Fruit fly (Drosophila melanogaster) whole organism, embryonic: Measurements from ENCODE around the gene Ir67a.
A peak's percentile ranks its signal among the peaks of the same experiment; 100 is the strongest.

ENCODE experiments used
- Asciz ChIP-seq: fragments of 200-800 bp; sonication (Bioruptor generic); optimal IDR thresholded peaks from 2 replicates; lab custom pipeline; 2017; ENCODE audit warnings: missing biosample characterization, mild to moderate bottlenecking, missing genetic modification characterization, missing genetic modification reagents
- Atf3 ChIP-seq: fragments of 200-800 bp; sonication (Bioruptor generic); optimal IDR thresholded peaks from 3 replicates; lab custom pipeline; 2016; ENCODE audit warnings: missing biosample characterization, missing genetic modification characterization
- B-H2 ChIP-seq: fragments of 200-800 bp; sonication (Bioruptor generic); optimal IDR thresholded peaks from 2 replicates; lab custom pipeline; 2018; ENCODE audit warnings: missing biosample characterization, mild to moderate bottlenecking, missing genetic modification characterization
- BEAF-32 ChIP-seq: fragments of 200-800 bp; sonication (Bioruptor generic); optimal IDR thresholded peaks from 3 replicates; lab custom pipeline; 2017; ENCODE audit warnings: missing biosample characterization, missing genetic modification characterization, mild to moderate bottlenecking, moderate library complexity, missing genetic modification reagents
- CG10543 ChIP-seq: fragments of 200-800 bp; sonication (Bioruptor generic); optimal IDR thresholded peaks from 3 replicates; lab custom pipeline; 2017; ENCODE audit warnings: missing biosample characterization, mild to moderate bottlenecking, missing genetic modification characterization, moderate library complexity
- CG11247 ChIP-seq: fragments of 200-800 bp; sonication (Bioruptor generic); IDR thresholded peaks from 2 replicates; pipeline ENCODE4 v1.3.6; 2022; ENCODE audit warnings: missing biosample characterization, missing genetic modification characterization
- CG12391 ChIP-seq: fragments of 200-800 bp; sonication (Bioruptor generic); optimal IDR thresholded peaks from 3 replicates; lab custom pipeline; 2018; ENCODE audit warnings: missing biosample characterization, mild to moderate bottlenecking, missing genetic modification characterization, moderate library complexity
- CG16815 ChIP-seq: fragments of 200-800 bp; sonication (Bioruptor generic); optimal IDR thresholded peaks from 3 replicates; lab custom pipeline; 2017; ENCODE audit warnings: missing biosample characterization, mild to moderate bottlenecking, missing genetic modification characterization
- CG17802 ChIP-seq: fragments of 200-800 bp; sonication (Bioruptor generic); optimal IDR thresholded peaks from 2 replicates; lab custom pipeline; 2018; ENCODE audit warnings: missing biosample characterization, mild to moderate bottlenecking, missing genetic modification characterization, moderate library complexity
- CG17912 ChIP-seq: fragments of 200-800 bp; sonication (Bioruptor generic); optimal IDR thresholded peaks from 2 replicates; lab custom pipeline; 2018; ENCODE audit warnings: missing biosample characterization, mild to moderate bottlenecking, missing genetic modification characterization
- CG1792 ChIP-seq: fragments of 200-800 bp; sonication (Bioruptor generic); optimal IDR thresholded peaks from 2 replicates; lab custom pipeline; 2016; ENCODE audit warnings: missing biosample characterization, missing genetic modification characterization
- CG2202 ChIP-seq: fragments of 200-800 bp; sonication (Bioruptor generic); optimal IDR thresholded peaks from 2 replicates; lab custom pipeline; 2018; ENCODE audit warnings: missing biosample characterization, mild to moderate bottlenecking, missing genetic modification characterization
- CG30020 ChIP-seq: fragments of 200-800 bp; optimal IDR thresholded peaks from 2 replicates; lab custom pipeline; 2019; ENCODE audit warnings: missing biosample characterization, mild to moderate bottlenecking, missing genetic modification characterization, moderate library complexity
- CG30403 ChIP-seq: fragments of 200-800 bp; sonication (Bioruptor generic); optimal IDR thresholded peaks from 3 replicates; lab custom pipeline; 2016; ENCODE audit warnings: missing biosample characterization, missing genetic modification characterization
- CG31388 ChIP-seq: fragments of 200-800 bp; sonication (Bioruptor generic); optimal IDR thresholded peaks from 2 replicates; lab custom pipeline; 2016; ENCODE audit warnings: missing biosample characterization, missing genetic modification characterization
- CG3995 ChIP-seq: fragments of 200-800 bp; sonication (Bioruptor generic); optimal IDR thresholded peaks from 3 replicates; lab custom pipeline; 2016; ENCODE audit warnings: missing biosample characterization, missing genetic modification characterization
- CG4707 ChIP-seq: fragments of 200-800 bp; sonication (Bioruptor generic); optimal IDR thresholded peaks from 2 replicates; lab custom pipeline; 2018; ENCODE audit warnings: missing biosample characterization, mild to moderate bottlenecking, missing genetic modification characterization, moderate library complexity
- CG6272 ChIP-seq: fragments of 200-800 bp; sonication (Bioruptor generic); IDR thresholded peaks from 2 replicates; pipeline ENCODE4 v1.3.6; 2022; ENCODE audit warnings: missing biosample characterization, missing genetic modification characterization
- CG9797 ChIP-seq: fragments of 200-800 bp; sonication (Bioruptor generic); optimal IDR thresholded peaks from 3 replicates; lab custom pipeline; 2018; ENCODE audit warnings: missing biosample characterization, mild to moderate bottlenecking, missing genetic modification characterization
- CG9932 ChIP-seq: fragments of 200-800 bp; sonication (Bioruptor generic); IDR thresholded peaks from 2 replicates; pipeline ENCODE4 v1.3.6; 2022; ENCODE audit warnings: missing biosample characterization, missing genetic modification characterization
- Dref ChIP-seq: fragments of 200-800 bp; sonication (Bioruptor generic); IDR thresholded peaks from 2 replicates; pipeline ENCODE4 v1.3.6; 2022; ENCODE audit warnings: missing biosample characterization, missing genetic modification characterization
- HLH3B ChIP-seq: fragments of 200-800 bp; sonication (Bioruptor generic); IDR thresholded peaks from 2 replicates; pipeline ENCODE4 v1.3.6; 2022; ENCODE audit warnings: missing biosample characterization, missing genetic modification characterization
- HLH54F ChIP-seq: fragments of 200-800 bp; sonication (Bioruptor generic); optimal IDR thresholded peaks from 3 replicates; lab custom pipeline; 2016; ENCODE audit warnings: missing biosample characterization, missing genetic modification characterization
- HmgZ ChIP-seq: fragments of 200-800 bp; sonication (Bioruptor generic); optimal IDR thresholded peaks from 2 replicates; lab custom pipeline; 2018; ENCODE audit warnings: missing biosample characterization, mild to moderate bottlenecking, missing genetic modification characterization
- Hmr ChIP-seq: fragments of 200-800 bp; sonication (Bioruptor generic); optimal IDR thresholded peaks from 3 replicates; lab custom pipeline; 2017; ENCODE audit warnings: mild to moderate bottlenecking, missing biosample characterization, missing genetic modification reagents, missing genetic modification characterization
- Hsf ChIP-seq: fragments of 200-800 bp; sonication (Bioruptor generic); optimal IDR thresholded peaks from 3 replicates; lab custom pipeline; 2016; ENCODE audit warnings: missing biosample characterization, missing genetic modification characterization
- Jarid2 ChIP-seq: fragments of 200-800 bp; sonication (Bioruptor generic); optimal IDR thresholded peaks from 3 replicates; lab custom pipeline; 2017; ENCODE audit warnings: mild to moderate bottlenecking, missing biosample characterization, missing genetic modification reagents, missing genetic modification characterization
- MBD-R2 ChIP-seq: fragments of 200-800 bp; sonication (Bioruptor generic); IDR thresholded peaks from 2 replicates; pipeline ENCODE4 v1.3.6; 2022; ENCODE audit warnings: missing biosample characterization, missing genetic modification characterization
- Myb ChIP-seq: fragments of 200-800 bp; sonication (Bioruptor generic); optimal IDR thresholded peaks from 2 replicates; lab custom pipeline; 2016; ENCODE audit warnings: missing biosample characterization, missing genetic modification characterization
- NfI ChIP-seq: fragments of 200-800 bp; sonication (Bioruptor generic); optimal IDR thresholded peaks from 3 replicates; lab custom pipeline; 2018; ENCODE audit warnings: missing biosample characterization, mild to moderate bottlenecking, missing genetic modification characterization, moderate library complexity
- Optix ChIP-seq: fragments of 200-800 bp; sonication (Bioruptor generic); IDR thresholded peaks from 3 replicates; pipeline ENCODE4 v1.3.6; 2022; ENCODE audit warnings: missing biosample characterization, missing genetic modification characterization
- Ravus ChIP-seq: fragments of 200-800 bp; sonication (Bioruptor generic); IDR thresholded peaks from 2 replicates; pipeline ENCODE4 v1.3.6; 2022; ENCODE audit warnings: missing biosample characterization, missing genetic modification characterization
- Sox100B ChIP-seq: fragments of 200-800 bp; sonication (Bioruptor generic); optimal IDR thresholded peaks from 3 replicates; lab custom pipeline; 2018; ENCODE audit warnings: missing biosample characterization, mild to moderate bottlenecking, missing genetic modification characterization
- Sry-δ ChIP-seq: fragments of 200-800 bp; sonication (Bioruptor generic); optimal IDR thresholded peaks from 2 replicates; lab custom pipeline; 2016; ENCODE audit warnings: missing biosample characterization, missing genetic modification characterization
- Usf ChIP-seq: fragments of 200-800 bp; sonication (Bioruptor generic); optimal IDR thresholded peaks from 2 replicates; lab custom pipeline; 2017; ENCODE audit warnings: missing genotype, missing biosample characterization, missing genetic modification characterization
- ash1 ChIP-seq: fragments of 200-800 bp; sonication (Bioruptor generic); optimal IDR thresholded peaks from 2 replicates; lab custom pipeline; 2018; ENCODE audit warnings: missing biosample characterization, mild to moderate bottlenecking, missing genetic modification characterization
- bowl ChIP-seq: fragments of 200-800 bp; sonication (Bioruptor generic); IDR thresholded peaks from 2 replicates; pipeline ENCODE4 v1.3.6; 2022; ENCODE audit warnings: missing biosample characterization, missing genetic modification characterization
- chinmo ChIP-seq: fragments of 200-800 bp; sonication (Bioruptor generic); IDR thresholded peaks from 4 replicates; pipeline ENCODE4 v1.3.6; 2022; ENCODE audit warnings: missing biosample characterization, missing genetic modification characterization; ENCODE audit not compliant: partially characterized antibody
- danr ChIP-seq: fragments of 200-800 bp; sonication (Bioruptor generic); IDR thresholded peaks from 2 replicates; pipeline ENCODE4 v1.3.6; 2022; ENCODE audit warnings: missing biosample characterization, missing genetic modification characterization
- fd96Cb ChIP-seq: fragments of 200-800 bp; sonication (Bioruptor generic); optimal IDR thresholded peaks from 2 replicates; lab custom pipeline; 2018; ENCODE audit warnings: missing biosample characterization, mild to moderate bottlenecking, missing genetic modification characterization, moderate library complexity
- fru ChIP-seq: fragments of >200 bp; optimal IDR thresholded peaks from 2 replicates; lab custom pipeline; 2017
- grau ChIP-seq: fragments of 200-800 bp; optimal IDR thresholded peaks from 3 replicates; lab custom pipeline; 2019; ENCODE audit warnings: missing biosample characterization, mild to moderate bottlenecking, missing genetic modification characterization, moderate library complexity
- oc ChIP-seq: fragments of 200-800 bp; sonication (Bioruptor generic); optimal IDR thresholded peaks from 2 replicates; lab custom pipeline; 2018; ENCODE audit warnings: missing biosample characterization, mild to moderate bottlenecking, missing genetic modification characterization, moderate library complexity
- p53 ChIP-seq: fragments of 200-800 bp; sonication (Bioruptor generic); optimal IDR thresholded peaks from 2 replicates; lab custom pipeline; 2016; ENCODE audit warnings: missing biosample characterization, missing genetic modification characterization
- pb ChIP-seq: fragments of 200-800 bp; sonication (Bioruptor generic); optimal IDR thresholded peaks from 3 replicates; lab custom pipeline; 2016; ENCODE audit warnings: missing biosample characterization, missing genetic modification characterization
- shn ChIP-seq: fragments of 200-800 bp; sonication (Bioruptor generic); optimal IDR thresholded peaks from 3 replicates; lab custom pipeline; 2016; ENCODE audit warnings: missing biosample characterization, missing genetic modification characterization
- sim ChIP-seq: fragments of 200-800 bp; sonication (Bioruptor generic); IDR thresholded peaks from 2 replicates; pipeline ENCODE4 v1.3.6; 2022; ENCODE audit warnings: missing biosample characterization, missing genetic modification characterization
- sisA ChIP-seq: fragments of 200-800 bp; sonication (Bioruptor generic); IDR thresholded peaks from 2 replicates; pipeline ENCODE4 v1.3.6; 2022; ENCODE audit warnings: missing biosample characterization, missing genetic modification characterization
- slbo ChIP-seq: fragments of 200-800 bp; sonication (Bioruptor generic); IDR thresholded peaks from 2 replicates; pipeline ENCODE4 v1.3.6; 2022; ENCODE audit warnings: missing biosample characterization, missing genetic modification characterization
- stc ChIP-seq: fragments of 200-800 bp; sonication (Bioruptor generic); IDR thresholded peaks from 2 replicates; pipeline ENCODE4 v1.3.6; 2022; ENCODE audit warnings: missing biosample characterization, missing genetic modification characterization
- tup ChIP-seq: fragments of 200-800 bp; sonication (Bioruptor generic); optimal IDR thresholded peaks from 2 replicates; lab custom pipeline; 2016; ENCODE audit warnings: missing biosample characterization, mild to moderate bottlenecking, missing genetic modification characterization, moderate library complexity
- vfl ChIP-seq: fragments of 200-800 bp; sonication (Bioruptor generic); optimal IDR thresholded peaks from 2 replicates; lab custom pipeline; 2016; ENCODE audit warnings: missing biosample characterization, missing genetic modification characterization
- wor ChIP-seq: fragments of 200-800 bp; sonication (Bioruptor generic); IDR thresholded peaks from 2 replicates; pipeline ENCODE4 v1.3.6; 2022; ENCODE audit warnings: missing biosample characterization, missing genetic modification characterization

The Ir67a gene

DNA sequence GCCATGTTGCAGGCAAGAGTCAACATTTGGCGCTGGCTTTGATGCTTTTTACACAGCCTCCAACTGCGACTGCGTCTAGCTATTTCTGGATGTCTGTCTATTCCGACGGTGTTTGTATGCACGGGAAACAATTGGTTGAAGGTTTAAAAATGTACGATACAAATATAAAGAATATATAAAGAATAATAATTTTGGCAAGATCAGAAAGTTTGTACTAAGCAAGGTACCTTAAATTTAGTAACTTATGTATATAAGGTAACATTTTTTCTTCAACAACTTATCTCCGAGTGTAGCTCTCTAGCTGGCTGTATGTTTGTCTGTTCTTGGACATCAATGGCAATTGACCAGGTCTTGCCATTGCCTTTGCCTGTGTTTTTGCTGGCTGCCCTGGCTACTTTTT, 23.1 kb upstream of the Ir67a start (continued):
- TF ChIP-seq CG6272 (GFP tag; lab: Robert Waterston, UW) (no peak), CG17802 (tag; lab: Kevin White, UChicago) (no peak), HLH54F (no peak), CG30403 (GFP tag; lab: Kevin White, UChicago) (peak; percentile 25), CG2202 (tag; lab: Kevin White, UChicago) (no peak), Asciz (GFP tag; lab: Kevin White, UChicago) (peak; percentile 18), CG31388 (no peak), Hmr (GFP tag; lab: Kevin White, UChicago) (no peak), chinmo (GFP tag; lab: Robert Waterston, UW) (no peak), HmgZ (tag; lab: Kevin White, UChicago) (no peak), stc (GFP tag; lab: Robert Waterston, UW) (peak; percentile 36; the same call in 1 of the 2 replicates), fd96Cb (tag; lab: Kevin White, UChicago) (peak; percentile 14), Atf3 (no peak), Dref (GFP tag; lab: Robert Waterston, UW) (no peak), wor (GFP tag; lab: Robert Waterston, UW) (0 out of 2 replicates have a peak, but pooled peaks have one; percentile 13), Sox100B (GFP tag; lab: Kevin White, UChicago) (no peak), shn (no peak), CG3995 (GFP tag; lab: Kevin White, UChicago) (no peak), sim (GFP tag; lab: Robert Waterston, UW) (no peak), CG10543 (GFP tag; lab: Kevin White, UChicago) (no peak), Usf (GFP tag; lab: Kevin White, UChicago) (no peak), tup (GFP tag; lab: Kevin White, UChicago) (no peak), HLH3B (GFP tag; lab: Robert Waterston, UW) (no peak), Jarid2 (GFP tag; lab: Kevin White, UChicago) (no peak), CG17912 (GFP tag; lab: Kevin White, UChicago) (no peak), CG11247 (GFP tag; lab: Robert Waterston, UW) (no peak), bowl (GFP tag; lab: Robert Waterston, UW) (no peak), CG16815 (GFP tag; lab: Kevin White, UChicago) (no peak), grau (tag; lab: Kevin White, UChicago) (peak; percentile 22), sisA (GFP tag; lab: Robert Waterston, UW) (peak; percentile 21; the same call in 1 of the 2 replicates), CG4707 (GFP tag; lab: Kevin White, UChicago) (no peak), MBD-R2 (GFP tag; lab: Robert Waterston, UW) (no peak), CG1792 (GFP tag; lab: Kevin White, UChicago) (no peak), slbo (GFP tag; lab: Robert Waterston, UW) (no peak), p53 (GFP tag; lab: Kevin White, UChicago) (no peak), Optix (GFP tag; lab: Robert Waterston, UW) (no peak), fru (lab: Kevin White, UChicago) (no peak), oc (peak; percentile 15), ash1 (GFP tag; lab: Kevin White, UChicago) (no peak), Hsf (GFP tag; lab: Kevin White, UChicago) (peak; percentile 16), B-H2 (GFP tag; lab: Kevin White, UChicago) (no peak), pb (GFP tag; lab: Kevin White, UChicago) (no peak), CG9797 (GFP tag; lab: Kevin White, UChicago) (no peak), Sry-δ (no peak), Ravus (GFP tag; lab: Robert Waterston, UW) (no peak), CG9932 (GFP tag; lab: Robert Waterston, UW) (no peak), CG12391 (no peak), vfl (GFP tag; lab: Kevin White, UChicago) (no peak), BEAF-32 (GFP tag; lab: Kevin White, UChicago) (no peak), Myb (no peak), CG30020 (tag; lab: Kevin White, UChicago) (no peak), danr (no peak), NfI (GFP tag; lab: Kevin White, UChicago) (no peak)
